Fruit fly (Drosophila melanogaster) whole organism, prepupa: Measurements from ENCODE around the gene CG9107.

Source experiments
- Hr38 ChIP-seq: sonication (Bioruptor generic); optimal IDR thresholded peaks from 2 replicates; lab custom pipeline; 2016; ENCODE audit warnings: missing biosample characterization, missing genetic modification characterization
- Smox ChIP-seq: fragments of 200-800 bp; sonication (Bioruptor generic); optimal IDR thresholded peaks from 3 replicates; lab custom pipeline; 2016; ENCODE audit warnings: missing biosample characterization, missing genetic modification characterization
- spab ChIP-seq: fragments of 200-800 bp; sonication (Bioruptor generic); optimal IDR thresholded peaks from 2 replicates; lab custom pipeline; 2017; ENCODE audit warnings: missing biosample characterization, mild to moderate bottlenecking, missing genetic modification characterization, missing genetic modification reagents

dm6 chr2L:6070656-6071231 lies 46.4 kb upstream of the CG9107 start, which contains the start of the genes CG9154 and Kr-h2:
- no peak for TF ChIP-seq Smox
- no peak for TF ChIP-seq spab (GFP tag; lab: Kevin White, UChicago)
- TF ChIP-seq Hr38 = no peak
